Worm (Caenorhabditis elegans): ENCODE results near the gene Y75B7B.1.

The Y75B7B.1 gene

ce11 chrV:1244021-1244708 is 26.5 kb upstream of the Y75B7B.1 start (continued):
- no peak for TF ChIP-seq sem-2 (GFP tag; optimal IDR thresholded peaks at IDR 0.05)
- peak; percentile 98 for TF ChIP-seq zip-8 (tag; optimal IDR thresholded peaks at IDR 0.05)

- peak; percentile 97 for TF ChIP-seq ces-1 (GFP tag; optimal IDR thresholded peaks at IDR 0.05)
- TF ChIP-seq M03D4.4 (tag; optimal IDR thresholded peaks at IDR 0.05): no peak
Observed at ce11 chrV:1252794-1253193, 17.9 kb upstream of the Y75B7B.1 start.

ce11 chrV:1260042-1260441 is 10.7 kb upstream of the Y75B7B.1 start, which contains the start of gene C39F7.1:
TSS of gene C39F7.1 (plus strand) at chrV:1260342.
- TF ChIP-seq lin-13 (tag; optimal IDR thresholded peaks at IDR 0.05): no peak
- no peak for TF ChIP-seq M03D4.4 (tag; optimal IDR thresholded peaks at IDR 0.05)
- no peak for TF ChIP-seq sptf-1 (tag; optimal IDR thresholded peaks at IDR 0.05)
- no peak for TF ChIP-seq mab-5 (tag; optimal IDR thresholded peaks at IDR 0.05)
- TF ChIP-seq flh-1 (GFP tag; optimal IDR thresholded peaks at IDR 0.05): no peak
- TF ChIP-seq zip-8 (tag; optimal IDR thresholded peaks at IDR 0.05): no peak
- no peak for TF ChIP-seq nhr-237 (tag; optimal IDR thresholded peaks at IDR 0.05)
- TF ChIP-seq snpc-4 (tag; optimal IDR thresholded peaks at IDR 0.05): no peak
- no peak for TF ChIP-seq nhr-28 (tag; optimal IDR thresholded peaks at IDR 0.05)

- no peak for TF ChIP-seq ceh-83 (GFP tag; optimal IDR thresholded peaks at IDR 0.05)
- TF ChIP-seq snpc-4 (tag; optimal IDR thresholded peaks at IDR 0.05): no peak
- TF ChIP-seq unc-62 (GFP tag; optimal IDR thresholded peaks at IDR 0.05): no peak
- no peak for TF ChIP-seq tbx-8 (GFP tag; optimal IDR thresholded peaks at IDR 0.05)
- TF ChIP-seq lin-32 (GFP tag; optimal IDR thresholded peaks at IDR 0.05): no peak
- TF ChIP-seq unc-39 (tag; optimal IDR thresholded peaks at IDR 0.05): no peak
- TF ChIP-seq pha-4 (tag; optimal IDR thresholded peaks at IDR 0.05): no peak
- no peak for TF ChIP-seq mab-5 (tag; optimal IDR thresholded peaks at IDR 0.05)
- TF ChIP-seq sem-2 (GFP tag; optimal IDR thresholded peaks at IDR 0.05): no peak
- TF ChIP-seq zip-8 (tag; optimal IDR thresholded peaks at IDR 0.05): no peak
- no peak for TF ChIP-seq bed-3 (GFP tag; optimal IDR thresholded peaks at IDR 0.05)
- TF ChIP-seq ces-1 (GFP tag; optimal IDR thresholded peaks at IDR 0.05): no peak
- no peak for TF ChIP-seq sptf-1 (tag; optimal IDR thresholded peaks at IDR 0.05)
- TF ChIP-seq cnd-1 (tag; optimal IDR thresholded peaks at IDR 0.05): no peak
Observed at ce11 chrV:1262036-1262435, 8.7 kb upstream of the Y75B7B.1 start.

ce11 chrV:1263078-1263732 is 7.5 kb upstream of the Y75B7B.1 start:
- no peak for TF ChIP-seq tbx-8 (GFP tag; optimal IDR thresholded peaks at IDR 0.05)
- TF ChIP-seq lsy-2 (tag; optimal IDR thresholded peaks at IDR 0.05): no peak
- TF ChIP-seq ceh-43 (GFP tag; optimal IDR thresholded peaks at IDR 0.05): no peak
- no peak for TF ChIP-seq flh-1 (GFP tag; optimal IDR thresholded peaks at IDR 0.05)

ce11 chrV:1263939-1264823 is 6.5 kb upstream of the Y75B7B.1 start, which contains the start of the genes rab-1 and C39F7.5:
TSS of gene rab-1 (minus strand) at chrV:1263989.
TSS of gene C39F7.5 (plus strand) at chrV:1264773.
- TF ChIP-seq ceh-39 (tag; optimal IDR thresholded peaks at IDR 0.05): peak; percentile 11
- TF ChIP-seq unc-120 (tag; optimal IDR thresholded peaks at IDR 0.05; ENCODE audit: poor library complexity, severe bottlenecking): no peak
- TF ChIP-seq bed-3 (GFP tag; optimal IDR thresholded peaks at IDR 0.05): no peak
- peak; percentile 10 for TF ChIP-seq lin-13 (tag; optimal IDR thresholded peaks at IDR 0.05)
- TF ChIP-seq cnd-1 (tag; optimal IDR thresholded peaks at IDR 0.05): no peak
- TF ChIP-seq sptf-1 (tag; optimal IDR thresholded peaks at IDR 0.05): peak; percentile 12
- TF ChIP-seq elt-1 (tag; optimal IDR thresholded peaks at IDR 0.05; ENCODE audit: borderline replicate concordance, insufficient read depth): no peak
- TF ChIP-seq ces-1 (GFP tag; optimal IDR thresholded peaks at IDR 0.05): peak; percentile 56
- TF ChIP-seq unc-62 (GFP tag; optimal IDR thresholded peaks at IDR 0.05): no peak
- no peak for TF ChIP-seq M03D4.4 (tag; optimal IDR thresholded peaks at IDR 0.05)
- no peak for TF ChIP-seq nhr-76 (tag; optimal IDR thresholded peaks at IDR 0.05)
- peak; percentile 42 for TF ChIP-seq lsy-2 (tag; optimal IDR thresholded peaks at IDR 0.05)
- TF ChIP-seq mls-2 (tag; optimal IDR thresholded peaks at IDR 0.05): no peak
- TF ChIP-seq zip-8 (tag; optimal IDR thresholded peaks at IDR 0.05): no peak
- TF ChIP-seq pha-4 (tag; optimal IDR thresholded peaks at IDR 0.05): peak; percentile 41
- peak; percentile 65 for TF ChIP-seq ham-2 (GFP tag; optimal IDR thresholded peaks at IDR 0.05)
- no peak for TF ChIP-seq lin-32 (GFP tag; optimal IDR thresholded peaks at IDR 0.05)
- no peak for TF ChIP-seq snpc-4 (tag; optimal IDR thresholded peaks at IDR 0.05)
- TF ChIP-seq mep-1 (tag; optimal IDR thresholded peaks at IDR 0.05): peak; percentile 84
